Worm (Caenorhabditis elegans): Measurements from ENCODE around the gene C50E3.15.

DNA sequence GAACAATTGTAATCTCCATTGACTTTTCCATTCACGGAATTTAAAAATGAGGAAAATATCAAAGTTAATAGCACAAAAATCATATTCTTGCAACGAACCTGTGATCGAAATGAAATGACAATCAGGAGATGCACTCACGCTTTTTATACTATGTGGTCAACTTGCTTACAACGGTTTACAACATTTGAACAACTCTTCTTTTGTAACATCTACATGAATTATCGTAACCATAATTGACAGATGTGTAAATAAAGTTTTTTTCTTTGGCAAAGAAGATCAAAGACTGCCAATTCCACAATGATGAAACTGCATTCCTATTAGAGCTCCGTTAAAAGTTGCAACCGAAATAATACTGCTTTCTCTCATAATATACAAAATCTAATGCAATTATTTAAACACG, 21.6 kb downstream of the C50E3.15 start, which contains the start of gene F07C4.10:
- TF ChIP-seq T22C8.4 (GFP tag; IDR thresholded peaks at IDR 0.05): no peak
- no peak for TF ChIP-seq tab-1 (GFP tag; IDR thresholded peaks at IDR 0.05)
- TF ChIP-seq ztf-23 (GFP tag; IDR thresholded peaks at IDR 0.05): no peak
- TF ChIP-seq flt-1 (GFP tag; IDR thresholded peaks at IDR 0.05): no peak
- TF ChIP-seq cog-1 (tag; optimal IDR thresholded peaks at IDR 0.05): no peak
- no peak for TF ChIP-seq klf-2 (GFP tag; conservative IDR thresholded peaks at IDR 0.05)
